Fruit fly (Drosophila melanogaster) whole organism, embryonic: ENCODE results near the gene CG6933.

ENCODE experiments used
- CG11560 ChIP-seq: fragments of 200-800 bp; sonication (Bioruptor generic); IDR thresholded peaks from 3 replicates; pipeline ENCODE4 v1.3.6; 2022; ENCODE audit warnings: missing biosample characterization, missing genetic modification characterization
- CG12155 ChIP-seq: fragments of 200-800 bp; sonication (Bioruptor generic); optimal IDR thresholded peaks from 3 replicates; lab custom pipeline; 2016; ENCODE audit warnings: missing biosample characterization, missing genetic modification characterization
- CG13624 ChIP-seq: fragments of 200-800 bp; sonication (Bioruptor generic); optimal IDR thresholded peaks from 2 replicates; lab custom pipeline; 2016; ENCODE audit warnings: missing biosample characterization, missing genetic modification characterization
- CG15601 ChIP-seq: fragments of 200-800 bp; sonication (Bioruptor generic); optimal IDR thresholded peaks from 3 replicates; lab custom pipeline; 2019; ENCODE audit warnings: missing biosample characterization, mild to moderate bottlenecking, missing genetic modification characterization, moderate library complexity
- CG17359 ChIP-seq: fragments of 200-800 bp; sonication (Bioruptor generic); optimal IDR thresholded peaks from 3 replicates; lab custom pipeline; 2018; ENCODE audit warnings: missing biosample characterization, mild to moderate bottlenecking, missing genetic modification characterization, moderate library complexity
- CG30403 ChIP-seq: fragments of 200-800 bp; sonication (Bioruptor generic); optimal IDR thresholded peaks from 3 replicates; lab custom pipeline; 2016; ENCODE audit warnings: missing biosample characterization, missing genetic modification characterization
- CG31388 ChIP-seq: fragments of 200-800 bp; sonication (Bioruptor generic); optimal IDR thresholded peaks from 2 replicates; lab custom pipeline; 2016; ENCODE audit warnings: missing biosample characterization, missing genetic modification characterization
- CG34376 ChIP-seq: fragments of 200-800 bp; sonication (Bioruptor generic); optimal IDR thresholded peaks from 2 replicates; lab custom pipeline; 2018; ENCODE audit warnings: missing biosample characterization, mild to moderate bottlenecking, missing genetic modification characterization
- CG34422 ChIP-seq: fragments of 200-800 bp; sonication (Bioruptor generic); IDR thresholded peaks from 3 replicates; pipeline ENCODE4 v1.3.6; 2022; ENCODE audit warnings: missing biosample characterization, missing genetic modification characterization
- CG42726 ChIP-seq: fragments of 200-800 bp; sonication (Bioruptor generic); IDR thresholded peaks from 2 replicates; pipeline ENCODE4 v1.3.6; 2022; ENCODE audit warnings: missing biosample characterization, missing genetic modification characterization; ENCODE audit not compliant: partially characterized antibody
- CG4424 ChIP-seq: fragments of 200-800 bp; sonication (Bioruptor generic); optimal IDR thresholded peaks from 3 replicates; lab custom pipeline; 2016; ENCODE audit warnings: missing biosample characterization, missing genetic modification characterization
- CG4820 ChIP-seq: fragments of 200-800 bp; sonication (Bioruptor generic); optimal IDR thresholded peaks from 3 replicates; lab custom pipeline; 2016; ENCODE audit warnings: missing biosample characterization, missing genetic modification characterization
- CG6254 ChIP-seq: fragments of 200-800 bp; sonication (Bioruptor generic); optimal IDR thresholded peaks from 3 replicates; lab custom pipeline; 2017; ENCODE audit warnings: mild to moderate bottlenecking, missing biosample characterization, missing genetic modification reagents, missing genetic modification characterization
- CG7372 ChIP-seq: fragments of 200-800 bp; sonication (Bioruptor generic); IDR thresholded peaks from 2 replicates; pipeline ENCODE4 v1.3.6; 2022; ENCODE audit warnings: missing biosample characterization, missing genetic modification characterization
- CG7963 ChIP-seq: fragments of 200-800 bp; sonication (Bioruptor generic); IDR thresholded peaks from 3 replicates; pipeline ENCODE4 v1.3.6; 2022; ENCODE audit warnings: missing biosample characterization, missing genetic modification characterization; ENCODE audit not compliant: partially characterized antibody
- CG8388 ChIP-seq: fragments of 200-800 bp; sonication (Bioruptor generic); optimal IDR thresholded peaks from 2 replicates; lab custom pipeline; 2019; ENCODE audit warnings: missing biosample characterization, mild to moderate bottlenecking, missing genetic modification characterization, moderate library complexity
- CG9727 ChIP-seq: fragments of 200-800 bp; sonication (Bioruptor generic); optimal IDR thresholded peaks from 3 replicates; lab custom pipeline; 2017; ENCODE audit warnings: missing biosample characterization, mild to moderate bottlenecking, missing genetic modification characterization
- CG9932 ChIP-seq: fragments of 200-800 bp; sonication (Bioruptor generic); IDR thresholded peaks from 2 replicates; pipeline ENCODE4 v1.3.6; 2022; ENCODE audit warnings: missing biosample characterization, missing genetic modification characterization
- Dll ChIP-seq: fragments of 200-800 bp; sonication (Bioruptor generic); IDR thresholded peaks from 4 replicates; pipeline ENCODE4 v1.3.6; 2022; ENCODE audit warnings: missing biosample characterization, missing genetic modification characterization; ENCODE audit not compliant: partially characterized antibody
- Gug ChIP-seq: fragments of 200-800 bp; sonication (Bioruptor generic); IDR thresholded peaks from 4 replicates; pipeline ENCODE4 v1.3.6; 2022; ENCODE audit warnings: missing biosample characterization, missing genetic modification characterization
- HmgZ ChIP-seq: fragments of 200-800 bp; sonication (Bioruptor generic); optimal IDR thresholded peaks from 2 replicates; lab custom pipeline; 2018; ENCODE audit warnings: missing biosample characterization, mild to moderate bottlenecking, missing genetic modification characterization
- Hr39 ChIP-seq: fragments of >200 bp; optimal IDR thresholded peaks from 2 replicates; lab custom pipeline; 2017
- Hr51 ChIP-seq, 2 experiments: fragments of 200-800 bp; sonication (Bioruptor generic); optimal IDR thresholded peaks; 2 replicates in 1 of 2; 3 replicates in 1 of 2; lab custom pipeline; 2016 to 2018; ENCODE audit warnings: missing biosample characterization in 2 of 2, missing genetic modification characterization in 2 of 2, mild to moderate bottlenecking in 1 of 2, moderate library complexity in 1 of 2
- Lim3 ChIP-seq: fragments of 200-800 bp; sonication (Bioruptor generic); IDR thresholded peaks from 2 replicates; pipeline ENCODE4 v1.3.6; 2022; ENCODE audit warnings: missing biosample characterization, missing genetic modification characterization
- Lpt ChIP-seq: fragments of >200 bp; optimal IDR thresholded peaks from 2 replicates; lab custom pipeline; 2018; ENCODE audit warnings: missing biosample characterization, missing genetic modification characterization
- MESR4 ChIP-seq: fragments of 200-800 bp; sonication (Bioruptor generic); optimal IDR thresholded peaks from 2 replicates; lab custom pipeline; 2018; ENCODE audit warnings: missing biosample characterization, mild to moderate bottlenecking, missing genetic modification characterization, moderate library complexity
- NfI ChIP-seq: fragments of 200-800 bp; sonication (Bioruptor generic); optimal IDR thresholded peaks from 3 replicates; lab custom pipeline; 2018; ENCODE audit warnings: missing biosample characterization, mild to moderate bottlenecking, missing genetic modification characterization, moderate library complexity
- ash1 ChIP-seq: fragments of 200-800 bp; sonication (Bioruptor generic); optimal IDR thresholded peaks from 2 replicates; lab custom pipeline; 2018; ENCODE audit warnings: missing biosample characterization, mild to moderate bottlenecking, missing genetic modification characterization
- bigmax ChIP-seq: fragments of 200-800 bp; sonication (Bioruptor generic); optimal IDR thresholded peaks from 2 replicates; lab custom pipeline; 2018; ENCODE audit warnings: missing biosample characterization, mild to moderate bottlenecking, missing genetic modification characterization
- btn ChIP-seq: fragments of 200-800 bp; sonication (Bioruptor generic); optimal IDR thresholded peaks from 2 replicates; lab custom pipeline; 2016; ENCODE audit warnings: missing biosample characterization, missing genetic modification characterization
- cad ChIP-seq: fragments of >200 bp; optimal IDR thresholded peaks from 2 replicates; lab custom pipeline; 2017; ENCODE audit warnings: missing biosample characterization, missing genetic modification characterization
- caup ChIP-seq: fragments of 200-800 bp; sonication (Bioruptor generic); optimal IDR thresholded peaks from 3 replicates; lab custom pipeline; 2017; ENCODE audit warnings: missing biosample characterization, mild to moderate bottlenecking, missing genetic modification characterization, moderate library complexity; ENCODE audit not compliant: severe bottlenecking
- cwo ChIP-seq: fragments of 200-800 bp; sonication (Bioruptor generic); optimal IDR thresholded peaks from 3 replicates; lab custom pipeline; 2017; ENCODE audit warnings: missing biosample characterization, missing genetic modification characterization, mild to moderate bottlenecking, moderate library complexity, missing genetic modification reagents
- dan ChIP-seq: fragments of 200-800 bp; sonication (Bioruptor generic); IDR thresholded peaks from 2 replicates; pipeline ENCODE4 v1.3.6; 2022; ENCODE audit warnings: missing biosample characterization, missing genetic modification characterization
- disco-r ChIP-seq: fragments of 200-800 bp; sonication (Bioruptor generic); optimal IDR thresholded peaks from 2 replicates; lab custom pipeline; 2016; ENCODE audit warnings: missing biosample characterization, missing genetic modification characterization
- ems ChIP-seq: fragments of 200-800 bp; sonication (Bioruptor generic); optimal IDR thresholded peaks from 3 replicates; lab custom pipeline; 2016; ENCODE audit warnings: missing biosample characterization, missing genetic modification characterization
- eyg ChIP-seq: fragments of 200-800 bp; sonication (Bioruptor generic); optimal IDR thresholded peaks from 3 replicates; lab custom pipeline; 2016; ENCODE audit warnings: missing biosample characterization, missing genetic modification characterization
- fd64A ChIP-seq: fragments of 200-800 bp; sonication (Bioruptor generic); optimal IDR thresholded peaks from 3 replicates; lab custom pipeline; 2018; ENCODE audit warnings: missing biosample characterization, mild to moderate bottlenecking, missing genetic modification characterization
- grau ChIP-seq: fragments of 200-800 bp; optimal IDR thresholded peaks from 3 replicates; lab custom pipeline; 2019; ENCODE audit warnings: missing biosample characterization, mild to moderate bottlenecking, missing genetic modification characterization, moderate library complexity
- hth ChIP-seq: fragments of >200 bp; optimal IDR thresholded peaks from 2 replicates; lab custom pipeline; 2017; ENCODE audit warnings: inconsistent platforms
- inv ChIP-seq: fragments of 200-800 bp; sonication (Bioruptor generic); IDR thresholded peaks from 2 replicates; pipeline ENCODE4 v1.3.6; 2022; ENCODE audit warnings: missing biosample characterization, missing genetic modification characterization; ENCODE audit not compliant: partially characterized antibody
- kay ChIP-seq: fragments of 200-800 bp; sonication (Bioruptor generic); optimal IDR thresholded peaks from 2 replicates; lab custom pipeline; 2016; ENCODE audit warnings: missing biosample characterization, missing genetic modification characterization
- lilli ChIP-seq: fragments of 200-800 bp; sonication (Bioruptor generic); optimal IDR thresholded peaks from 3 replicates; lab custom pipeline; 2016; ENCODE audit warnings: missing biosample characterization, missing genetic modification characterization
- pnt ChIP-seq: fragments of 200-800 bp; sonication (Bioruptor generic); optimal IDR thresholded peaks from 3 replicates; lab custom pipeline; 2016; ENCODE audit warnings: missing biosample characterization, missing genetic modification characterization
- sd ChIP-seq: fragments of 200-800 bp; sonication (Bioruptor generic); optimal IDR thresholded peaks from 3 replicates; lab custom pipeline; 2018; ENCODE audit warnings: missing biosample characterization, mild to moderate bottlenecking, missing genetic modification characterization, moderate library complexity
- sim ChIP-seq: fragments of 200-800 bp; sonication (Bioruptor generic); IDR thresholded peaks from 2 replicates; pipeline ENCODE4 v1.3.6; 2022; ENCODE audit warnings: missing biosample characterization, missing genetic modification characterization
- sr ChIP-seq: fragments of 200-800 bp; sonication (Bioruptor generic); IDR thresholded peaks from 3 replicates; pipeline ENCODE4 v1.3.6; 2022; ENCODE audit warnings: missing biosample characterization, missing genetic modification characterization
- stwl ChIP-seq: fragments of 200-800 bp; sonication (Bioruptor generic); optimal IDR thresholded peaks from 3 replicates; lab custom pipeline; 2018; ENCODE audit warnings: missing biosample characterization, mild to moderate bottlenecking, missing genetic modification characterization, moderate library complexity
- tin ChIP-seq: fragments of 200-800 bp; sonication (Bioruptor generic); optimal IDR thresholded peaks from 3 replicates; lab custom pipeline; 2016; ENCODE audit warnings: missing biosample characterization, missing genetic modification characterization
- tx ChIP-seq: fragments of 200-800 bp; sonication (Bioruptor generic); optimal IDR thresholded peaks from 2 replicates; lab custom pipeline; 2016; ENCODE audit warnings: missing biosample characterization, missing genetic modification characterization
- wdn ChIP-seq: fragments of 200-800 bp; sonication (Bioruptor generic); IDR thresholded peaks from 2 replicates; pipeline ENCODE4 v1.3.6; 2022; ENCODE audit warnings: missing biosample characterization, missing genetic modification characterization

Gene CG6933

dm6 chr3L:20193748-20194058, 26.5 kb downstream of the CG6933 start (continued):
- TF ChIP-seq CG15601 (tag; lab: Kevin White, UChicago) (no peak), NfI (GFP tag; lab: Kevin White, UChicago) (no peak), ash1 (no peak), dan (GFP tag; lab: Robert Waterston, UW) (no peak), Lim3 (GFP tag; lab: Robert Waterston, UW) (no peak), cad (GFP tag; lab: Kevin White, UChicago) (no peak), MESR4 (GFP tag; lab: Kevin White, UChicago) (no peak), Dll (GFP tag; lab: Robert Waterston, UW) (no peak), tin (GFP tag; lab: Kevin White, UChicago) (no peak), CG11560 (tag; lab: Robert Waterston, UW) (no peak), lilli (GFP tag; lab: Kevin White, UChicago) (no peak), sd (peak; percentile 42), CG12155 (GFP tag; lab: Kevin White, UChicago) (no peak), CG31388 (GFP tag; lab: Kevin White, UChicago) (no peak), cwo (peak; percentile 35), fd64A (GFP tag; lab: Kevin White, UChicago) (no peak), CG34376 (GFP tag; lab: Kevin White, UChicago) (peak; percentile 90), bigmax (GFP tag; lab: Kevin White, UChicago) (no peak), CG7963 (GFP tag; lab: Robert Waterston, UW) (no peak), sr (no peak), Gug (GFP tag; lab: Robert Waterston, UW) (no peak), CG7372 (no peak), CG42726 (no peak), sim (GFP tag; lab: Robert Waterston, UW) (no peak), btn (no peak), kay (GFP tag; lab: Kevin White, UChicago) (no peak)
- TF ChIP-seq, all 482 proteins: peak for 10

DNA sequence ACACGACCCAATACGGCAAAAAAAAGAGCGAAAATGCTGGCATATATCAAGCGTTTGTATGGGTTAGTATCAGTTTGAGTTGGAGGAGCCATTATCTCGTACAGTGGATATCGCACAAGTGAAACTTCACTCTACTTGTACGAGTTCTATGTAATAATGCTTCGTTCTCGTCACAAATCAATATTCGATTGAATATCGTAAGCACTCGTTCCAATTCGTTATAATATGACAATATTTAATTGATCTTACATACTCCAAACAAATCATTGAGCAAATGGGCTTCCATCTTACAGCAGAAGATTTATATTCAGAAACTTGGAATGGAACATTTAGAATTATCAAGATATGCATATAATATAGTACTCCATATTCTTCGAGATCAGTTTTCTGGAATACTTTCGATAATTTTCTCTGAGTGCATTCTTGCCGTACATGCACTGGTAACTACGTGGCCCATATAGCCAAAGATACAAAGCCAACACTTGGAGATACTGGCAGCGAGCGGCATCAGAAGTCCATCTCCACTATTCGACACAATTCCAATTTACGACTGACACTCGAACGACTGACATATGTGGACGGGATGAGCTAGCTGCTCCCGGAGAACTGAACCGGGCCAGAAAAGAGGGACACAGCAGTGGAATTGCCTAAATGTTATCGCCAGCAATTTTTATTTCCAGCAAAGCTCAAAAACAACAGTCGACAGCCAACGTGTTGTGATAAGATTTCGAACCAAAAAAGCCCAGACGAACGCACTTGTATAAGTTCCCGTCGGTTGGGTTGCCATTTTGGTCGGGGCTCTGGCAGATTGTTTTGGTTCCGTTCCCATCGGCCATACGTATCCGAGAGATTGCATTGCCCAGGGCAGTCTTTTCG, 27.1 kb downstream of the CG6933 start:
- TF ChIP-seq CG17359 (tag; lab: Kevin White, UChicago) (no peak), CG9932 (GFP tag; lab: Robert Waterston, UW) (peak; percentile 24; the same call in 1 of the 2 replicates), CG30403 (GFP tag; lab: Kevin White, UChicago) (no peak), disco-r (no peak), Dll (GFP tag; lab: Robert Waterston, UW) (no peak), wdn (GFP tag; lab: Robert Waterston, UW) (no peak), CG4820 (GFP tag; lab: Kevin White, UChicago) (no peak), ems (GFP tag; lab: Kevin White, UChicago) (no peak), CG4424 (no peak), Hr51 (GFP tag; optimal IDR thresholded peaks at IDR 0.05; lab: Kevin White, UChicago) (peak in 1 of 2 experiments; percentile 6), caup (GFP tag; lab: Kevin White, UChicago) (no peak), CG9727 (GFP tag; lab: Kevin White, UChicago) (no peak), Lpt (GFP tag; lab: Kevin White, UChicago) (no peak), tx (no peak), pnt (GFP tag; lab: Kevin White, UChicago) (no peak), stwl (no peak), CG8388 (no peak), hth (no peak), Hr39 (lab: Kevin White, UChicago) (no peak), eyg (GFP tag; lab: Kevin White, UChicago) (no peak), CG13624 (GFP tag; lab: Kevin White, UChicago) (no peak), inv (GFP tag; lab: Robert Waterston, UW) (no peak), grau (tag; lab: Kevin White, UChicago) (peak; percentile 59), CG34422 (0 out of 3 replicates have a peak, but pooled peaks have one; percentile 7), HmgZ (peak; percentile 40), CG6254 (GFP tag; lab: Kevin White, UChicago) (no peak)
